Worm (Caenorhabditis elegans): ENCODE results near the gene lmtr-2.

Gene lmtr-2

ce11 chrV:7977701-7978461 is 33.0 kb downstream of the lmtr-2 start, which contains the start of gene let-413 (continued):
- TF ChIP-seq cey-2 (tag; optimal IDR thresholded peaks at IDR 0.05; ENCODE audit: borderline replicate concordance, insufficient read depth) (no peak), nhr-28 (tag; optimal IDR thresholded peaks at IDR 0.05) (peak; percentile 66), ctbp-1 (GFP tag; IDR thresholded peaks at IDR 0.05) (0 out of 2 replicates have a peak, but pooled peaks have one; percentile 10), ceh-82 (tag; optimal IDR thresholded peaks at IDR 0.05) (no peak), daf-8 (GFP tag; IDR thresholded peaks at IDR 0.05) (no peak), dpl-1 (GFP tag; optimal IDR thresholded peaks at IDR 0.05) (no peak), unc-62 (GFP tag; optimal IDR thresholded peaks at IDR 0.05 in 1 of 2) (peak in 1 of 2 experiments; percentile 88), unc-62 (tag; optimal IDR thresholded peaks at IDR 0.05) (no peak), gei-8 (GFP tag; optimal IDR thresholded peaks at IDR 0.05) (no peak)

ce11 chrV:7971376-7971775 is 39.5 kb downstream of the lmtr-2 start:
- TF ChIP-seq unc-62 (GFP tag; optimal IDR thresholded peaks at IDR 0.05 in 1 of 2) (peak in 1 of 2 experiments; percentile 86), unc-62 (tag; optimal IDR thresholded peaks at IDR 0.05) (no peak), aha-1 (tag) (peak; percentile 94), hlh-30 (tag; optimal IDR thresholded peaks at IDR 0.05; ENCODE audit: insufficient read depth) (no peak)

- no peak for TF ChIP-seq ztf-7 (tag; optimal IDR thresholded peaks at IDR 0.05)
- TF ChIP-seq dmd-6 (GFP tag; IDR thresholded peaks at IDR 0.05): no peak
- no peak for TF ChIP-seq nhr-25 (tag; optimal IDR thresholded peaks at IDR 0.05; ENCODE audit: borderline replicate concordance, insufficient read depth)
- TF ChIP-seq nhr-102 (tag; optimal IDR thresholded peaks at IDR 0.05): no peak
- no peak for TF ChIP-seq php-3 (GFP tag; IDR thresholded peaks at IDR 0.05)
- no peak for TF ChIP-seq T26A8.4 (GFP tag; IDR thresholded peaks at IDR 0.05)
- TF ChIP-seq mdl-1 (tag; optimal IDR thresholded peaks at IDR 0.05): no peak
- no peak for TF ChIP-seq ZK546.5 (tag; optimal IDR thresholded peaks at IDR 0.05)
- no peak for TF ChIP-seq lin-13 (GFP tag; optimal IDR thresholded peaks at IDR 0.05)
- no peak for TF ChIP-seq sdz-12 (GFP tag; optimal IDR thresholded peaks at IDR 0.05)
- TF ChIP-seq Y105C5A.15 (GFP tag; IDR thresholded peaks at IDR 0.05): no peak
- no peak for TF ChIP-seq ceh-62 (tag; optimal IDR thresholded peaks at IDR 0.05)
- TF ChIP-seq daf-16 (GFP tag; optimal IDR thresholded peaks at IDR 0.05): no peak
- TF ChIP-seq daf-16 (tag; optimal IDR thresholded peaks at IDR 0.05): no peak
- no peak for TF ChIP-seq unc-39 (tag; optimal IDR thresholded peaks at IDR 0.05)
Observed at ce11 chrV:7970519-7970918, 40.4 kb downstream of the lmtr-2 start.

ce11 chrV:7969107-7969506 is 41.8 kb downstream of the lmtr-2 start, which contains the start of gene che-7:
TSS of gene che-7 (minus strand) at chrV:7969207.
- TF ChIP-seq unc-62 (GFP tag; optimal IDR thresholded peaks at IDR 0.05 in 1 of 2) (no peak), unc-62 (tag; optimal IDR thresholded peaks at IDR 0.05) (no peak), nhr-10 (tag; optimal IDR thresholded peaks at IDR 0.05) (no peak), ces-1 (GFP tag; optimal IDR thresholded peaks at IDR 0.05) (no peak), nhr-48 (tag; optimal IDR thresholded peaks at IDR 0.05) (no peak), mep-1 (tag; optimal IDR thresholded peaks at IDR 0.05) (no peak), arid-1 (GFP tag; conservative IDR thresholded peaks at IDR 0.05) (no peak), nhr-76 (tag; optimal IDR thresholded peaks at IDR 0.05) (no peak)

- no peak for TF ChIP-seq lin-29 (GFP tag; IDR thresholded peaks at IDR 0.05)
- no peak for TF ChIP-seq spr-1 (tag; optimal IDR thresholded peaks at IDR 0.05)
- peak in 1 of 2 experiments; percentile 96 for TF ChIP-seq unc-62 (GFP tag; optimal IDR thresholded peaks at IDR 0.05 in 1 of 2)
- TF ChIP-seq unc-62 (tag; optimal IDR thresholded peaks at IDR 0.05): no peak
Observed at ce11 chrV:7964429-7964828, 46.5 kb downstream of the lmtr-2 start.

Data from whole organism, L4 larva.